Worm (Caenorhabditis elegans): ENCODE measurements around the gene C50E3.5.

The C50E3.5 gene

DNA sequence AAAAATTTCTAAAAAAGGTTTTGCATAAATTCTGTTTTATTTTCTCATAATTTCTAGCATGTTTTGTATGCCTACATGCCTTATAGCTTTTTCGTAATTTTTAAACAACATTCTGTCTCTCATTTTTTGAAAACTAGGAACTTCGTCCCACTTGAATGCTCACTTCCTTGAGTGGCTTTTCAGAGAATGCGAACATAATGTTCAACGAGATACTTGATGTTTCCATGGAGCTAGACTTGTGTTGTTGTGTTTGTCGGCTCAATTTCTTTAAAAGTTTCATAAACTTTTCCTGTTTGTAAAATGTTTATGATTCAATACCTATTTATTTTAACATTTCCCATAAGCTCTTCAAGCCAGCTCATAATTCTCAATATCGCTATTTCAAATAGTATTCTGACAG lies 17.1 kb downstream of the C50E3.5 start, which contains the start of gene clec-213:
Gene clec-213 (plus strand): TSS at position 301 of the 400 bp plus-strand sequence.
- TF ChIP-seq ceh-43 (GFP tag; optimal IDR thresholded peaks at IDR 0.05) = no peak
- TF ChIP-seq flh-1 (GFP tag; optimal IDR thresholded peaks at IDR 0.05) = no peak
- no peak for TF ChIP-seq ces-1 (GFP tag; optimal IDR thresholded peaks at IDR 0.05)
- TF ChIP-seq ham-2 (GFP tag; optimal IDR thresholded peaks at IDR 0.05) = no peak
- no peak for TF ChIP-seq bed-3 (GFP tag; optimal IDR thresholded peaks at IDR 0.05)

DNA sequence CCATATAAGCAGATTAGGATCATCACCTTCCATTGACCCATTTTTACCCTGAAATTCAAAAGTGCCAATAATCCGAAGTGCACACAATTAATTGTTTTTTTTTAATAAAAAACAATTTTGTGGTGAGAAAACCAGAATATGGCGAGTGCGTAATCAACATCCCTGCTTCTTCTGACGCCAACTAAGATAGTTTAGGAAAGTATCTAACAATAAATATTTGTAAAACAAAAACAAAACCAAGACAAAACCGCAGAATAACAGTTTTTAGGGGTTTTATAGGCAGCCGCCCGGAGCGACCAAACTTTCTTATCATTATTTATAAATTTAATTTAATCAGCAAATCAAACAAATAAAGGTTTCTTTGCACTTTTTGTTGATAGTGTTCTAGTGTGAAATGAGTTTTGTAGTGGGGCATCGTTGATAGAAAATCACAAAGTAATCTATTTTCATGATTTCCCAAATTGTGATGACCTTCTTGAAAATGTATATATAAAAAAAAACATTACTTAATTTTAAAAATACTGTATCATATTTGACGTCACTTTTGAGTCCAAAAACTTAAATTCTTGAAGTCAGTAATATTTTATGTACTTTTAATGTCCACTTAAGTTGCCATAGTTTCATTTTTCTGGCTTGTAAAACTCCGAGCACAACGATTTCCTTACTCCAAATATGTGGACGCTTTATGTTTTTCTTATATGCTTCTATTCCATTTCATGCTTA lies 22.1 kb downstream of the C50E3.5 start, which contains the start of the genes folt-3 and clec-214:
Gene folt-3 (minus strand): TSS at position 51 of the 723 bp plus-strand sequence.
Gene clec-214 (plus strand): TSS at position 673 of the 723 bp plus-strand sequence.
- TF ChIP-seq blmp-1 (tag; optimal IDR thresholded peaks at IDR 0.05) (no peak), ces-1 (GFP tag; optimal IDR thresholded peaks at IDR 0.05) (no peak), nhr-76 (tag; optimal IDR thresholded peaks at IDR 0.05) (no peak), unc-39 (tag; optimal IDR thresholded peaks at IDR 0.05) (no peak), nhr-2 (tag; optimal IDR thresholded peaks at IDR 0.05) (no peak), unc-120 (tag; optimal IDR thresholded peaks at IDR 0.05; ENCODE audit: poor library complexity, severe bottlenecking) (no peak), drap-1 (GFP tag; optimal IDR thresholded peaks at IDR 0.05) (no peak), tbx-8 (GFP tag; optimal IDR thresholded peaks at IDR 0.05) (no peak), sem-2 (GFP tag; optimal IDR thresholded peaks at IDR 0.05) (no peak), hlh-1 (tag; optimal IDR thresholded peaks at IDR 0.05) (no peak), nhr-237 (tag; optimal IDR thresholded peaks at IDR 0.05) (no peak), M03D4.4 (tag; optimal IDR thresholded peaks at IDR 0.05) (no peak), snpc-4 (tag; optimal IDR thresholded peaks at IDR 0.05) (no peak), mls-2 (tag; optimal IDR thresholded peaks at IDR 0.05) (no peak)

DNA sequence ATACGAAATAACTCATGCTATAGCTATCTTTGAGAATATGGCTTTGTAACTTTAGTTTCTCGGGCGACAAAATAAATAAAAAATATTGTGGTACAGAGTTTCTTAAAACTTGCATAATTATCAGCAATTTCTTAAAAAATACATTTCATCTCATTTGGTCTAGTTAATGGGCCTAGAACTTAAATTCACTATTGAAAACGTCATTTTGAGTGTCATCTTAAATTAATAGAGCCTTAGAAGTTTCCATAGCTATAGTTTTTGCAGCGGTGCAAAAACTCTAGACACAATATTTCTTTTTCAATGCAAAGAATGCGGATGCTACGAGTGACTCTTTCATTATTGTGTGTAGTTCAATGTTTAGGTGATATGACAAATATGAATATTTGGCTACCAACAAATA lies 24.2 kb downstream of the C50E3.5 start, which contains the start of gene clec-215:
Gene clec-215 (plus strand): TSS at position 301 of the 400 bp plus-strand sequence.
- TF ChIP-seq tbx-8 (GFP tag; optimal IDR thresholded peaks at IDR 0.05) (no peak), flh-1 (GFP tag; optimal IDR thresholded peaks at IDR 0.05) (no peak), ztf-11 (tag; optimal IDR thresholded peaks at IDR 0.05) (no peak), nhr-237 (tag; optimal IDR thresholded peaks at IDR 0.05) (no peak), bed-3 (GFP tag; optimal IDR thresholded peaks at IDR 0.05) (no peak), snpc-4 (tag; optimal IDR thresholded peaks at IDR 0.05) (no peak), ces-1 (GFP tag; optimal IDR thresholded peaks at IDR 0.05) (no peak), lin-13 (tag; optimal IDR thresholded peaks at IDR 0.05) (no peak), elt-1 (tag; optimal IDR thresholded peaks at IDR 0.05; ENCODE audit: borderline replicate concordance, insufficient read depth) (no peak), ceh-43 (GFP tag; optimal IDR thresholded peaks at IDR 0.05) (no peak), mls-2 (tag; optimal IDR thresholded peaks at IDR 0.05) (no peak), nhr-12 (tag; optimal IDR thresholded peaks at IDR 0.05) (no peak), sptf-1 (tag; optimal IDR thresholded peaks at IDR 0.05) (no peak), sem-2 (GFP tag; optimal IDR thresholded peaks at IDR 0.05) (no peak), lin-32 (GFP tag; optimal IDR thresholded peaks at IDR 0.05) (no peak), nhr-28 (tag; optimal IDR thresholded peaks at IDR 0.05) (no peak), hlh-1 (tag; optimal IDR thresholded peaks at IDR 0.05) (no peak), blmp-1 (tag; optimal IDR thresholded peaks at IDR 0.05) (no peak), unc-39 (tag; optimal IDR thresholded peaks at IDR 0.05) (no peak), elt-3 (tag; optimal IDR thresholded peaks at IDR 0.05) (no peak)

DNA sequence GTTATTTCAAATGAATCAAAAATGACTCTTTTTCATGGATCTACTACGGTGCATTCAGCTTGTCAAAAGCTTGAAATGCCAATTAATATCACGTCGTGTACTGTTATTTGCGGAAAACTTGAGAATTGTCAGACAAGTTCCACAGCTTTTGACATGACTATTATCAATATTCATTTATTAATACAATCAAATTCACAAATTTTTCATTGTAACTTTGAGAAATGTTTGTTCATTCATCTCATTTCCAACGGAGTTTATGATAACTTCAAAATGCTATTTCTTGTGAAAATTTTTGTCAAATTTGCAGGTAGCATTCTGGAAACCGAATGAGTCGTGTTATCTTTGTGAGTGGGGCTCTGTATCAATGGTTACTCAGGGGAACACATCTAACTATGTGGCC lies 30.3 kb downstream of the C50E3.5 start, which contains the start of gene C50E3.15:
Gene C50E3.15 (plus strand): TSS at position 301 of the 400 bp plus-strand sequence.
- TF ChIP-seq nhr-12 (tag; optimal IDR thresholded peaks at IDR 0.05) (no peak), lsy-2 (tag; optimal IDR thresholded peaks at IDR 0.05) (no peak), ceh-39 (tag; optimal IDR thresholded peaks at IDR 0.05) (no peak), unc-62 (GFP tag; optimal IDR thresholded peaks at IDR 0.05) (no peak), elt-3 (tag; optimal IDR thresholded peaks at IDR 0.05) (no peak), ceh-83 (GFP tag; optimal IDR thresholded peaks at IDR 0.05) (no peak)

DNA sequence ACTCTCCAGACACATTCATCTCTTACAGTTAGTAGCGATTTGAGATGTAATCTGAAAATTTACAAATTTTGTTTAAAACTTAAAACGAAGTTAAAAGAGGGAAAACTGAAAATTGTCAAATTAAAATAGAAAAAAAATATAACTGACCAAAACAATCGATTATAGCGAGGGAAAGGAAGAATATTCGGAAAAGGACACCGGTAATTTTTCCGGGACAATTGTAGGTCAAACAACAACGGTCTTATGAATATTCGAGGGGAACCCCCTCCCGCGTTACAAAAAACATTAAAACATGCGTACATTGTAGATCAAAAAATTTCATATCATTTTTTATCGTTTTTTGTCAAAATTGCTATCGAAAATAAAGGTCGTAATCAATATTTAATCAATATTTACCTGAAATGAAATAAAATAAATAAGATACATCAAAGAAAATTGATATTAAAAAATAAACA lies 34.2 kb downstream of the C50E3.5 start, which contains the start of gene C50E3.12:
Gene C50E3.12 (minus strand): TSS at position 51 of the 455 bp plus-strand sequence.
- TF ChIP-seq unc-62 (GFP tag; optimal IDR thresholded peaks at IDR 0.05) (no peak), tbx-8 (GFP tag; optimal IDR thresholded peaks at IDR 0.05) (no peak), ceh-43 (GFP tag; optimal IDR thresholded peaks at IDR 0.05) (no peak), cnd-1 (tag; optimal IDR thresholded peaks at IDR 0.05) (no peak), drap-1 (GFP tag; optimal IDR thresholded peaks at IDR 0.05) (no peak), ces-1 (GFP tag; optimal IDR thresholded peaks at IDR 0.05) (no peak), ceh-83 (GFP tag; optimal IDR thresholded peaks at IDR 0.05) (no peak), unc-39 (tag; optimal IDR thresholded peaks at IDR 0.05) (no peak), zip-8 (tag; optimal IDR thresholded peaks at IDR 0.05) (no peak), elt-3 (tag; optimal IDR thresholded peaks at IDR 0.05) (no peak), nhr-28 (tag; optimal IDR thresholded peaks at IDR 0.05) (no peak), elt-1 (tag; optimal IDR thresholded peaks at IDR 0.05; ENCODE audit: borderline replicate concordance, insufficient read depth) (no peak)

Data from whole organism, mixed stage, embryonic.